Worm (Caenorhabditis elegans) whole organism, dauer: ENCODE results near the gene pmp-2.
"Not testable (repeated sequence)": the region's sequence is repeated elsewhere in the genome, so short reads cannot be mapped to it uniquely, and the experiment has no call there.

ENCODE experiments used
- unc-62 ChIP-seq: sonication (generic microtip); optimal IDR thresholded peaks from 2 replicates; lab custom pipeline; 2017; ENCODE audit warnings: missing biosample characterization, missing genetic modification reagents, missing genetic modification characterization

pmp-2 gene

DNA sequence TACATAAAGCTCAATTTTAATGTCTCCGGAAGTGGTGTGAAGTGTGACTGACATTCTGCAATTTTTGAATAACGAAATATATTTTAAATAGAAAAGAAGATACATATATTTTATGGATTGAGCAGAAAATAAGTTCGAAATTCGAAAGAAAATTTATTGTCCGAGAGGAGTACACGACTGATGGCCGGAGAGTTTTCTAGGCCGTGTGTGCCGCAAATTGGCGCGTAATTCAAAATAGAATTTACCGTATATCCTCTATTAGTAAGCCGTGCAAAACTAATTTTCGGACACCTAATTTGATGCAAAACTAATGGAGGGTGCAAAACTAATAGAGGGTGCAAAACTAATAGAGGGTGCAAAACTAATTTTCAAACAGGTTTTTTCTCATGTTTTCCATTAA lies 25.7 kb upstream of the pmp-2 start, which contains the start of gene cyn-10:
Gene cyn-10, minus strand, starts transcription at position 57 of the 400 bp plus-strand sequence.
- no peak for TF ChIP-seq unc-62

DNA sequence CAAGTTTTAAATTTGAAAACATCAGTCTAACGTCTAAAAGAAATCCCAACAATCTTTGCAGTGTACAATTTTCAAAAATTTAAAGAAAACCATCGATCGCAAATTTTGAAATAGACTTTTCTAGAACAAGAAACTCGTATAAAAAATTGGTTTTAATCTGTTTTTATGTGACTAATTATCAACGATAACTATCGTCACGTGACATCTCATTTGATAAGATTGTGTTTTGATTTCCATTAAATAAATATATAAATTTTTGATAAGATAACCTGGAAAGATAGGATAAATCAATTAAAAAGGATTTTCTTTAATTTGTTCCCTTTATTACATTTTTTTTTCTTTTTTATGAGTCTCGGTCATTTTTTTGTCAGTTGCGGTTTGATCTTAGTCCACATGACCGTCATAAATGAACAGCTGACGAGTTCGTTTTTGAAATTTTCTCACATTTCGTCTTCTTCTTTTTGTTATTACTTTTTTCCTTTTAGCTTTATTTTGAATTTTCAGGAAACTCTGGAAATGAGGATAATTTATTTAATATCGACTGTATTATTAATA lies 22.0 kb upstream of the pmp-2 start, which contains the start of gene asm-1:
Gene asm-1, plus strand, starts transcription at position 505 of the 555 bp plus-strand sequence.
- no peak for TF ChIP-seq unc-62

DNA sequence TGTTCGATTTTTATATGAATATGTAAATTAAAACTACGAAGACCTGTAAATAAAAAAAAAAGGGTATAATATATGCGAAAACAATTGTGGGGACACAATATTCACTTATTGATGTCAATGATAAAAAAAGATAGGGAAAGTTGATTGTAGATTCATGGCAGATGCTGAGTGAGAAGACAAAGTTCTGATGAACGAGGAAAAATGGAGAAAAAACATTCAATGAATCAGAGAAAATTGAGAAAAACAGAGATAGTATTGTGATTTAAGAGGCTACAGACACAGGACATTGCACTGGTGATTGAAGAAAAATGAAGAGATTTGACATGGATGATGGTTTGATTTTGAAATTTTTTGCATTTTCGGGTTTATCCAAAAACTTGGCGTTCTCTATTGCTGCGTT lies 21.1 kb upstream of the pmp-2 start:
- no peak for TF ChIP-seq unc-62

DNA sequence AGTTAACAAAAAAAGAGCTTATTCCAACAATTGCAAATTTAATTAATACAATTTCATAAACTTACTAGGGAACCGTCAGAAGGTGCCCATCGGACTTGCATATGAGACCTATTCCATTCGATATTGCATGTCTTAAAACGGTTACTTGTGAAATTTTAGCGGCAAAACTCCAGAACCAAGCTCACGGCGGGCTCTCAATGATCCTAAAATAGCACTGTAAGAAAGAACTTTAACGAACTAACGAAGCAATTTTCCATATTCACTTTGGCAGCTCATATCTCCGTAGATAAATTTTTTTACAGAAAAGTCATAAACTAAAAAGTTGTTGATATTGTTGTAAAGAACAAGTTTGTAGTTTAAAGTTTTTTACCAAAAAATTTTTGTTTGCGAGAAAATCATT lies 20.1 kb upstream of the pmp-2 start, which contains the start of gene B0252.3:
Gene B0252.3, minus strand, starts transcription at position 101 of the 400 bp plus-strand sequence.
- not testable (repeated sequence) for TF ChIP-seq unc-62

DNA sequence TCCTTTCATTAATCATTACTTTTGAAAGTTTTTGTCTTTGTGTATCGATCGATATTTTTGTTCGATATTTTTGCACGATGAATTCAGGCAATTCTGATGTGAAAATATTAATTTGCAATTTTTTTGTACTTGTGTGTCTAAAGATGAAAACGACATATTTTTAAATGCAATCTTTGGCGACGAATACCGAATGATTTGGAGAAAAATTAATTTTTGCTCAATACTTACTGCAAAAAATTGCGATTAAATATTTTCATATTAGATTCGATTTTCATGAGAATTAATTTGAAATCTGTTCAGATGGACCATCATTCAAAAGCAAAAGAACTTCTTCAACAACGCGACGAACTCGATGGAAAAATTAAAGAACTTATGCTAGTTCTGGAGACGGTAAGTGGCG lies 14.2 kb upstream of the pmp-2 start, which contains the start of gene psmd-9:
Gene psmd-9, plus strand, starts transcription at position 301 of the 400 bp plus-strand sequence.
- TF ChIP-seq unc-62 = no peak

DNA sequence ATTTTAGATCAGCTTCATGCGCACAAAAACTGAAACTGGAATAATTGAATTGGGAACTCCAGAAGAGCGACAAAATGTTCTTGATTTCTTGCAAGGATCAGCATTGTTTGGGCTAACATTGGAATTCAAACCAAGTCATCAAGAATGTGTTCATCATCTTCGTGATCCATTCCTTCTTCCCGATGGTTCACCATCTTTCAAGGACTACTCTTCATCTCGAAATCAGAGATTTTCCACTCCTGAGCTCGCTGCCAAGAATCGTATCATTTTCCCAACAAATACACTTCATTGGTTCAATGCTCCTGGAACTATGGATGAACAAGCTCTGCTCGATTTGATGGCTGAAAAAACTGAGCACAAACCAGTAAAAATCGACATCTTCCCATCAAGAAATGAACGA lies 13.1 kb upstream of the pmp-2 start:
- TF ChIP-seq unc-62 = no peak

DNA sequence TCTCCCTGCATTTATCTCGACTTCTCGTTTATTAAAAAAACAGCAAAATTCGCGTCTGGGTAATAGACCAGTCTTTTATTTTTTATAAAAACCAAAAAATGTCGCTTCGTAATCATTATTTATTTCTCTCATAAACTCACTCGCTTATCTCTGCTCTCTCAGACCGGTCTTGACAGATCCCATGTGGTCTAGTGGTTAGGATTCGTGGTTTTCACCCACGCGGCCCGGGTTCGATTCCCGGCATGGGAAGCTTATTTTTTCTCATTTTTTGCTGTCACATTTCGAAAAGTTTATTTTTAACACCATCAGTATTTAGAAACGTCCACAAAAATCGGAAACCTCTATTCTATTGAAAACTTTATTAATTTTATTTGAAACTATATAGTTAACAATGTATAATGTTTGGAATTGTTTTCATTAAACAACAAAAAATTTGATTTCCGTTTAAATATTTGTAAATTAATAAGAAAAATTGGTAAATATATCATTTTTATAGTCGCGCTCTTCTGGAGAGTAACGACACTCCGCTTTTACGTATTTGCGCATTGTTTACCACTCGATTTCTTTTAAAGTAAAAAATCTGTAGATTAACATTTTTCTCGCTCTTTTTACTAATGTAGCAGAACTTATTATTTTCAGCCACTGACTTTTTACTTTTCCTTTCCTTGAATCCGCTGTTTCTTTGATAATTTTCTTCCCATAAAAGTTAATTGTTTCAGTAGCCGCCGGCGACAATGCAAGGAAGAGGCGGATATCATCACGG lies 10.6 kb upstream of the pmp-2 start, which contains the start of gene hrpl-1:
Gene hrpl-1, plus strand, starts transcription at position 713 of the 763 bp plus-strand sequence.
- no peak for TF ChIP-seq unc-62

DNA sequence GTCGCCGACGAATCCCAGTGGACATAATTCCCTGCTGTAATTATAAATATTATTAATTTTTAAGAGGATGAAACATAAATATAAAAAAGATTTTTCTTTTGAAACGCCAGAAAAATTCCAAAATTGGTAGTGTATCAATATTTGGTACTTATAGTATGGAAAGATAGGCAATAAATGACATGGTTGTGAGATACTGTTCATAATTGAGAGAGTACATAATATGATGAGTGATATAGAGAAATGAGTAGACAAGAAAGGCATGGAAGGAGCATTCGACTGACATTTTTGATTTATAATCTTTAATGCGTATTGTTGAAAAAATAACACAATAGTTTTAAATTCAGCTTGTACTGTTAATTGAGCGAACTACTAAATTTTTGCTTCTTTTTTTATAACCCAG lies 9.9 kb upstream of the pmp-2 start, which contains the start of gene C44B7.11:
Gene C44B7.11, minus strand, starts transcription at position 34 of the 400 bp plus-strand sequence.
- TF ChIP-seq unc-62 = no peak

DNA sequence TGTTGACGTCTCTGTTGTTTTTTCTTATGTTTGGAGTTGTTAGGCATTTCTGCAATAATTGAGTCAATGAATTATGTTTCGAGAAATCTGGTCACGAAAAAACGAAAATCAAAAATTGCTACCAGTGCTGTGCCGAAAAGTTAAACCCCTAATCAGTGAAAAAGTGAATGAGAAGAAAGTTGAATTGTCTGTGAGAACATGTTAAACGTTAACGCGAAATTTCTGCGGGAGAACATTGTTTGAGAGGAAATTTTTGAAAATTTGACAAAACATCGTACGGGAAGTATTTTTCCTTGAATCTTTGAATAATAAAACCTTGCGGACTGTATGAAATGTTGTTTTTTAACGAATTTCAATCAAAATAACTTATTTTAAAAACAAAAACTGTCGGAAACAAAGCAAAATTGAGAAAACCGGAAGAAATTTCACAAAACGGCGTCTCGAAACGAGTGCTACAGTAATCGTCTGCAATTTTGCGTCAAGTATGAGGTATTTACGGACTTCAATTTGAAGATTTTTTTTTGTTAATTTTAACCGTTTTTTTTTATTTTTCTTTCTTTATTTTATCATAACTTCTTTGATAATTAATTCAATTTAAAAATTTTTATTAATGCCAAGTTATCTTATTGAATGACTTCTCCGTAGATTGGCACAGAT lies 6.1 kb upstream of the pmp-2 start, which contains the start of gene adal-1:
Gene adal-1, minus strand, starts transcription at position 51 of the 657 bp plus-strand sequence.
- no peak for TF ChIP-seq unc-62

DNA sequence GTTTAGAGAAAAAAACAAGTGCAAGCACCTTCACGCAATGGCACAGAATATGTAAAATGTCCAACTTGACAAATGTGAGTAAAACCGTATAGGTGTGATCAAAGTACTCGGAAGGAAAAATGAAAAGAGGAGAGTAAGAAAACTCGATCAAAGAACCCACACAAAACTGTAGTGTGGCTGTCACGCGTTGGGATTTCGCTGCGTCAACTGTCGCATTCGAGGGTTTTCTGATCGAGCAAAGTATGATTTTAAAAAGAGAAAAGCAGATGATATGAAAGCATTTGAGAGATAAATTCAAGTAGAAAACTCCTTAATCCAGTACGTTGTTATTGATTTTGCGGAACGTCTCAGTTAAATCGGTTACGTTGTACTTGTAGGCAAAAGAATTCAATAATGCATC lies 4.2 kb upstream of the pmp-2 start:
- no peak for TF ChIP-seq unc-62

DNA sequence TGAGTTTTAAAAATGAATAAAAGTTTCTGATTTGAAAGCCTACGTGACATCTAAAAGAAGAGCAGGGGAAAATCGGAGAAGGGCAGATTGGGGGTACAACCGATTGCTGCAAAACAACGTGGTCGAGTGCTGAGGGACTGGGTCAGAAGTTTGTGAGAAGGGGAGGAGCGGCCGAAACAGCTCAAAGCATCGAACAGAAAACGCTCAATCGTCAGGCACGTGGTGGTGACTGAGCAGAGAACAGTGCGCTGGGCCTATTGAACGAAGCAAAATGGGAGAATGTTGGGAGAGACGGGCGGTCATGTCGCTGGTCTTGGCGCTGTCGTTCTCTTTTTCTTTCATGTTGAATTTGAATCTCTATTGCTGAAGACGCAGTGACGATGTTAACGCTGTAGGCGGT lies 3.6 kb upstream of the pmp-2 start:
- no peak for TF ChIP-seq unc-62

DNA sequence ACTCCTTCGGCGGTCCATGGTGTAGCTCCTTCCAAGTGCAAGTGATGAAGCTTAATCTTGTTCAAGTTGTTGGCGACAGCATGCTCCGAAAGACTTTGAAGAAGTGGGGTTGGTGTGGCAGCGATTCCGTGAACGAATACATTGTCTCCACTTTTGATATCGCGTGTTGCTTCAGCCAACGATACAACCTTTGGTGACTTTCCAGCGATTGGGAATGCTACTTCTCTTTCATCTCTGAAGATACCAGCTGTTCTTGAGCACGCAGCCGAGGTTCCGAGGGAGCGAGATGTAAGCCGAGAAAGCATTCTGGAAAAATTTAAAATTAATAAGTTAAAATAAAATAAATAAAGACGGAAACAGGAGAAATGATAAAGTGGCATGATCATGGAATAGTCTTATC lies 2.5 kb upstream of the pmp-2 start, which contains the start of gene acer-1:
Gene acer-1, minus strand, starts transcription at position 306 of the 400 bp plus-strand sequence.
- TF ChIP-seq unc-62 = no peak

DNA sequence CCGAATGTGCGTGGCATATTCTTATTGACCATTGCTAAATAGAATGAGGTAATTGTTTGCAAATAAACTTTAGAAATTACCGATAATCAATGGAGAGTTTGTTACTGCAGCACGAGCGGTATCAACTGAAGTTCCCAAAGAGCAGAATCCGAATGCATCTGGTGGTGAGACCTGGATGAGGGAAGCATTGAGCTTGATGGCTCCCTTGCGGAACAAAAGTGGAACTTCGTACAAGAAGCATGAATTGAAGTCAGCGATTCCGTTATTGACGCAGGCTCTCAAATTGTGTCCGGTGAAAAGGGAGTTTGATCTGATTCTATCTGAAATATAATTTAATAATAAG lies 1.9 kb upstream of the pmp-2 start:
- TF ChIP-seq unc-62 = no peak

DNA sequence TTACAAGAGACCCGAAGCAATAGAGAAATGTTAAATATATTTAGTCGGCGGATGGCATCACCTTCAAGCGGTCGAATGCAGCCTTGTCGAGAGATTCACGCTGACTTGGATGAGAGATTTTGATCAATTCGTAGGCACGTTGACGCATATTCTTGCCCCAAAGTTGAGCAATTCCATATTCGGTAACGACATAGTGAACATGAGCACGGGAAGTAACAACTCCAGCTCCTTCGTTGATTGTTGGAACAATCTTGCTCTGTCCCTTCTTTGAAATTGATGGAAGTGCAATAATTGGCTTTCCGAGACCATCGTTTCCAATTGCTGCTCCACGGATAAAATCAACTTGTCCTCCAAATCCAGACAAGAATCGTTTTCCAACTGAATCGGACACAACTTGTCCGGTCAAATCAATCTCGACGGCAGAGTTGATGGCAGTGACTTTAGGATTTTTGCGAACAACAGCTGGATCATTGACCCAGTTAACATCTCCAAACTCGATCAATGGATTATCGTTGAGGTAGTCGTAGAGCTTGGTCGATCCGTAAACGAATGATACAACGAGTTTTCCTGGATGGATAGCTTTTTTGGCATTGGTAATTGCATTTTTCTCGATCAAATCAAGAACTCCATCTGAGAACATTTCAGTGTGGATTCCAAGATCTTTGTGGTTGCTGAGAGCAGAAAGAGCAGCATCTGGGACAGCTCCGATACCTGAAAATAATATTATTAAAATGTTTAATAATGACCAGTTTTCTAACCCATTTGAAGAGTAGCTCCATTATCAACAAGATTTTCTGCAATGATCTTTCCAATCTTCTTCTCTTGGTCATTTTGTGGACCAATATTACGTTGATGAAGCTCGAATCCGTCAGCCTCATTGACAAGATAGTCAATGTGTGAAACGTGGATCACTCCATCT lies 1.3 kb upstream of the pmp-2 start:
- TF ChIP-seq unc-62 = no peak

DNA sequence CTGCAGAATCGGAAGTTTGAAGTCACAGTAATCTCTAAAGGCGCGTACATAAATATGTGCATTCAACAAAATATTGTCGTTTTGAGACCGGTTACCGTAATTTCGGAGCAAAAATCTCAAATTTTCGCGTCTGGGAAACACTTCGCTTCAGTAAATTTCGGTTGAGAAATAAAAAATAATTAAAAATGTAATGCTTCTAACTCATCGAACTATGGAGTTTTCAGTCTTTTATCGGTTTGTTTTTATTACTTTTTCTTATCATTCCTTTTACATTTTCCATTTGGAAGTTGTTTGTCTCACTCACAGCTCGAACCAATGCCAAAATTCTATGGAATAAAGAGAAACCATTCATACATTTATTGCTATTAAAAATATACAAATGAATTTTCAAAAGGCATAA lies 606 bp upstream of the pmp-2 start:
- TF ChIP-seq unc-62 = no peak

DNA sequence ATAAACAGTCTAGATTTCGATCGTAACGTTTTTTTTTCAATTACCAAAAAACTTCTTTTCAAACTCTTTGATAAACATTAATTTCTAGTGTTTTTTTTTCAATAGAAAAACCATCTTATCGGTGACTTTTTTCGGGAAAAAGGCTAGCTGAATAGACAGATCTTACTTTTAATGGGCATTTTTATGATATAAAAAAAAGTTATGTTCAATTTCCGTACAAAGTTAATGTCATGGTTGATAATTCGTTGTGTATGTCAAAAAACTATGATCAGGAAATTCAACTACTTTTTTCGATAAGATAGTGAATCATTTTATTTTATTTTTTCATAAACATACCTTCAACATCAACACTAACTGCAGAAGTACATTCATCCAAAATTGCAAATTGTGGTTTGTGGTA lies 3.0 kb downstream of the pmp-2 start:
- no peak for TF ChIP-seq unc-62
